Fruit fly (Drosophila melanogaster) whole organism, adult: ENCODE measurements around the gene CG43338.
A peak's percentile ranks its signal among the peaks of the same experiment; 100 is the strongest.

Source experiments
- CG5204 ChIP-seq: fragments of 200-800 bp; sonication (Bioruptor generic); optimal IDR thresholded peaks from 2 replicates; lab custom pipeline; 2016; ENCODE audit warnings: missing biosample characterization, missing genetic modification characterization
- bab1 ChIP-seq: fragments of 200-800 bp; sonication (Bioruptor generic); optimal IDR thresholded peaks from 3 replicates; lab custom pipeline; 2019; ENCODE audit warnings: missing biosample characterization, mild to moderate bottlenecking, missing genetic modification characterization, moderate library complexity

- peak; percentile 87 for TF ChIP-seq bab1
- no peak for TF ChIP-seq CG5204 (GFP tag; lab: Kevin White, UChicago)
Measured at dm6 chr2L:18695404-18695804, 24.4 kb upstream of the CG43338 start, which contains the start of the genes CG10383 and CG10338.
